Fruit fly (Drosophila melanogaster): ENCODE data around the gene Bdbt.

Gene Bdbt

dm6 chr3R:21155931-21156488 lies 37.4 kb upstream of the Bdbt start (continued):
- TF ChIP-seq row (GFP tag; IDR thresholded peaks at IDR 0.05) (peak; percentile 35; the same call in 1 of the 3 replicates), NfI (GFP tag; optimal IDR thresholded peaks at IDR 0.05) (no peak), fd102C (GFP tag; optimal IDR thresholded peaks at IDR 0.05) (no peak), CG11247 (GFP tag; IDR thresholded peaks at IDR 0.05) (no peak), CG12391 (tag; optimal IDR thresholded peaks at IDR 0.05) (no peak), CG9609 (GFP tag; optimal IDR thresholded peaks at IDR 0.05) (no peak), Sry-δ (GFP tag; optimal IDR thresholded peaks at IDR 0.05) (peak; percentile 78), CG4820 (GFP tag; optimal IDR thresholded peaks at IDR 0.05) (no peak), CG9876 (GFP tag; optimal IDR thresholded peaks at IDR 0.05) (no peak), odd (GFP tag; optimal IDR thresholded peaks at IDR 0.05) (no peak), CG10274 (GFP tag; optimal IDR thresholded peaks at IDR 0.05) (no peak), HLH4C (GFP tag; IDR thresholded peaks at IDR 0.05; ENCODE audit: partially characterized antibody) (peak; percentile 76), Med (GFP tag) (peak; percentile 82), sens (GFP tag) (peak; percentile 75), toy (GFP tag; IDR thresholded peaks at IDR 0.05) (no peak), CG9797 (GFP tag; optimal IDR thresholded peaks at IDR 0.05) (peak; percentile 92), CG14710 (tag; optimal IDR thresholded peaks at IDR 0.05) (peak; percentile 68), CG17361 (GFP tag; IDR thresholded peaks at IDR 0.05) (0 out of 3 replicates have a peak, but pooled peaks have one; percentile 25), CG12104 (GFP tag; optimal IDR thresholded peaks at IDR 0.05) (peak; percentile 34), dpn (GFP tag; optimal IDR thresholded peaks at IDR 0.05) (peak in 1 of 2 experiments; percentile 26), Hmr (GFP tag; optimal IDR thresholded peaks at IDR 0.05) (peak; percentile 61), Oaz (GFP tag; IDR thresholded peaks at IDR 0.05) (no peak), btn (GFP tag; optimal IDR thresholded peaks at IDR 0.05) (no peak), TFAM (GFP tag; optimal IDR thresholded peaks at IDR 0.05) (no peak), CG10267 (tag; optimal IDR thresholded peaks at IDR 0.05) (peak; percentile 49), Ssrp (tag; optimal IDR thresholded peaks at IDR 0.05) (no peak), CG18011 (GFP tag; optimal IDR thresholded peaks at IDR 0.05) (peak; percentile 99), nom (GFP tag; optimal IDR thresholded peaks at IDR 0.05) (no peak), run (tag; optimal IDR thresholded peaks at IDR 0.05) (no peak), CG11398 (GFP tag; optimal IDR thresholded peaks at IDR 0.05) (no peak), otp (GFP tag; IDR thresholded peaks at IDR 0.05) (no peak), CG3163 (GFP tag; optimal IDR thresholded peaks at IDR 0.05) (peak; percentile 17), Hmx (GFP tag; optimal IDR thresholded peaks at IDR 0.05) (no peak), vvl (GFP tag; IDR thresholded peaks at IDR 0.05) (0 out of 2 replicates have a peak, but pooled peaks have one; percentile 7), CG33213 (GFP tag; optimal IDR thresholded peaks at IDR 0.05) (peak; percentile 82), CG1603 (tag; optimal IDR thresholded peaks at IDR 0.05) (peak; percentile 22), CG30020 (tag; optimal IDR thresholded peaks at IDR 0.05) (peak; percentile 23), CG9932 (GFP tag; IDR thresholded peaks at IDR 0.05) (no peak), CG34224 (GFP tag; IDR thresholded peaks at IDR 0.05; ENCODE audit: partially characterized antibody) (peak; percentile 67), cad (GFP tag; optimal IDR thresholded peaks at IDR 0.05) (no peak), Nf-YB (GFP tag; optimal IDR thresholded peaks at IDR 0.05) (no peak), CG2120 (GFP tag; optimal IDR thresholded peaks at IDR 0.05) (peak; percentile 45), CG16815 (GFP tag; optimal IDR thresholded peaks at IDR 0.05) (no peak), Dref (GFP tag; IDR thresholded peaks at IDR 0.05) (peak; percentile 87), Dad (GFP tag; optimal IDR thresholded peaks at IDR 0.05) (no peak), gce (GFP tag; IDR thresholded peaks at IDR 0.05) (no peak), z (GFP tag; IDR thresholded peaks at IDR 0.05) (no peak), crc (GFP tag; optimal IDR thresholded peaks at IDR 0.05) (no peak), Sox100B (GFP tag; optimal IDR thresholded peaks at IDR 0.05) (no peak), lilli (GFP tag; optimal IDR thresholded peaks at IDR 0.05) (peak; percentile 29), CG8944 (GFP tag; optimal IDR thresholded peaks at IDR 0.05) (no peak)
